Fruit fly (Drosophila melanogaster): ENCODE measurements around the gene Hsc70-4.

The Hsc70-4 gene

dm6 chr3R:15213362-15213989, 29.0 kb upstream of the Hsc70-4 start, which contains the start of the genes CG6654 and CG4210 (continued):
- TF ChIP-seq E2f1 (GFP tag; IDR thresholded peaks at IDR 0.05): no peak
- no peak for TF ChIP-seq Fer2 (tag; optimal IDR thresholded peaks at IDR 0.05)
- TF ChIP-seq esg (GFP tag; conservative IDR thresholded peaks at IDR 0.05): no peak
- TF ChIP-seq CG30431 (GFP tag; optimal IDR thresholded peaks at IDR 0.05): no peak
- TF ChIP-seq da (GFP tag; optimal IDR thresholded peaks at IDR 0.05): no peak
- no peak for TF ChIP-seq CG8765 (GFP tag; IDR thresholded peaks at IDR 0.05)
- no peak for TF ChIP-seq Vsx1 (GFP tag; optimal IDR thresholded peaks at IDR 0.05)
- no peak for TF ChIP-seq repo (GFP tag; optimal IDR thresholded peaks at IDR 0.05)
- TF ChIP-seq CG10366 (GFP tag; IDR thresholded peaks at IDR 0.05): no peak
- TF ChIP-seq CG13287 (GFP tag; IDR thresholded peaks at IDR 0.05; ENCODE audit: partially characterized antibody): peak; percentile 83
- no peak for TF ChIP-seq otp (GFP tag; IDR thresholded peaks at IDR 0.05)
- TF ChIP-seq tll (GFP tag; optimal IDR thresholded peaks at IDR 0.05): no peak
- no peak for TF ChIP-seq lov (optimal IDR thresholded peaks at IDR 0.05)
- TF ChIP-seq lov (GFP tag; IDR thresholded peaks at IDR 0.05): no peak
- peak; percentile 49 for TF ChIP-seq CG2712 (tag; optimal IDR thresholded peaks at IDR 0.05)
- no peak for TF ChIP-seq CG7271 (tag; optimal IDR thresholded peaks at IDR 0.05)
- peak; percentile 5 for TF ChIP-seq CG13296 (GFP tag; optimal IDR thresholded peaks at IDR 0.05)
- no peak for TF ChIP-seq TFAM (GFP tag; optimal IDR thresholded peaks at IDR 0.05)
- no peak for TF ChIP-seq mld (GFP tag; IDR thresholded peaks at IDR 0.05; ENCODE audit: partially characterized antibody)
- TF ChIP-seq Chrac-16 (GFP tag; optimal IDR thresholded peaks at IDR 0.05): no peak
- TF ChIP-seq bsh (GFP tag; optimal IDR thresholded peaks at IDR 0.05): peak in 1 of 2 experiments; percentile 16
- TF ChIP-seq hth (optimal IDR thresholded peaks at IDR 0.05): no peak
- TF ChIP-seq CG17612 (GFP tag; IDR thresholded peaks at IDR 0.05): no peak
- no peak for TF ChIP-seq cas (GFP tag; IDR thresholded peaks at IDR 0.05)
- TF ChIP-seq Stat92E (GFP tag; optimal IDR thresholded peaks at IDR 0.05): peak in 1 of 3 experiments; percentile 63
- no peak for TF ChIP-seq Lhr (GFP tag; optimal IDR thresholded peaks at IDR 0.05)
- TF ChIP-seq bowl (GFP tag; IDR thresholded peaks at IDR 0.05): no peak
- TF ChIP-seq bcd (GFP tag; optimal IDR thresholded peaks at IDR 0.05): no peak
- TF ChIP-seq gsb-n (tag; optimal IDR thresholded peaks at IDR 0.05): no peak
- TF ChIP-seq vfl (GFP tag; optimal IDR thresholded peaks at IDR 0.05): no peak
- TF ChIP-seq Hand (GFP tag; optimal IDR thresholded peaks at IDR 0.05): no peak
- no peak for TF ChIP-seq CG6689 (GFP tag; IDR thresholded peaks at IDR 0.05)
- TF ChIP-seq Six4 (GFP tag; optimal IDR thresholded peaks at IDR 0.05): no peak
- no peak for TF ChIP-seq CG17186 (GFP tag; optimal IDR thresholded peaks at IDR 0.05)
- TF ChIP-seq CG18011 (GFP tag; optimal IDR thresholded peaks at IDR 0.05): no peak
- no peak for TF ChIP-seq her (GFP tag; optimal IDR thresholded peaks at IDR 0.05)
- TF ChIP-seq CG3281 (GFP tag; optimal IDR thresholded peaks at IDR 0.05): no peak
- no peak for TF ChIP-seq jumu (GFP tag; optimal IDR thresholded peaks at IDR 0.05)
- TF ChIP-seq MESR4 (GFP tag; optimal IDR thresholded peaks at IDR 0.05): peak; percentile 66
- TF ChIP-seq sima (GFP tag; optimal IDR thresholded peaks at IDR 0.05): no peak
- TF ChIP-seq wek (GFP tag; optimal IDR thresholded peaks at IDR 0.05): no peak
- no peak for TF ChIP-seq zen2 (GFP tag; IDR thresholded peaks at IDR 0.05; ENCODE audit: partially characterized antibody)
- peak in 1 of 2 experiments; percentile 63 for TF ChIP-seq Pdp1 (GFP tag; optimal IDR thresholded peaks at IDR 0.05)
- no peak for TF ChIP-seq tup (GFP tag; optimal IDR thresholded peaks at IDR 0.05)
- 0 out of 2 replicates have a peak, but pooled peaks have one; percentile 39 for TF ChIP-seq bbx (GFP tag; IDR thresholded peaks at IDR 0.05; ENCODE audit: partially characterized antibody)
- no peak for TF ChIP-seq HLH54F (GFP tag; optimal IDR thresholded peaks at IDR 0.05)
- no peak for TF ChIP-seq CG18619 (GFP tag; optimal IDR thresholded peaks at IDR 0.05)
- TF ChIP-seq HLH4C (GFP tag; IDR thresholded peaks at IDR 0.05; ENCODE audit: partially characterized antibody): no peak
- TF ChIP-seq CG14710 (tag; optimal IDR thresholded peaks at IDR 0.05): peak; percentile 61
